Fruit fly (Drosophila melanogaster): ENCODE data around the gene CG34427.

Gene CG34427

DNA sequence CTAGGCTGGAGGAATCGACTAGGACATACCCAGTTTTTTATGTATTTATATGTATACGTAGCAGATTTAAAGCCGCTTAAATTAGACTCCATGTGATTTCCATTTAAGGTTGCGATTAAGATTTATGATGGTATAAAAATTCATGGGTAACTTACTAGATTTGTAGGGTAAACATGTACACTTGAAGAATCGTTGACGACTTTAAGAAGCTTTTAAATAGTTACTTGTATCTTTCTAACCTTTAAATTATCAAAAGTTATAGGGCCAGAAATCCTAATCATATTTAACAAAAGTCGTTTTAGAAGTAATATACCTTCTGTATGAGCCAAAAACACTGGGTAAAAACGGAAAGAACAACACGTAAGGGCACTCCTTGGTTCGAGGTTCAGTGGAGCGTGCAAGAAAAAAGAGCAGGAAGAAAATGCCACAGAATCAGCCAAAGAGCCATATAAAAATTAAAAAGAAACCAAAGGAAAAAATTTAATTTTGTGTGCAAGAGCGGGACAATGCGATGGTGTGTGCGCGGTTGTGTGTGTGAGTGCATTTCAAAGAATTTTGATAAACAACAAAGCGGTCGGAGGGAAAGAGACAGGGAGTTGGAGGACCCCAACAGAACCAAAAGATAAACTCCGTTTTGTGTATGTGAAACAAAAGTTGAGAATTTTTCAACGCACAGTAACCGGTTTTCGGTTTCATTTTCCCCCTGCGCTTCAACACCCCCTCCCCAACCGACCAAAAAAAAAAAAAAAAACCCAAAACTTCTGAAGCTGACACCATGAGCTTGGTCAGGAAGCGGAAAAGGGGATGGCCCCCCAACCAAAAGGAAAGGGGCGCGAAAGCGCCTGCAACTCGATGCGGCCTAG lies 35.2 kb downstream of the CG34427 start:
- TF ChIP-seq CG12605 (GFP tag; IDR thresholded peaks at IDR 0.05) (peak; percentile 12; the same call in 1 of the 2 replicates), fd96Ca (GFP tag; IDR thresholded peaks at IDR 0.05) (no peak), CG9948 (tag; optimal IDR thresholded peaks at IDR 0.05) (peak; percentile 65), Pif1B (GFP tag; optimal IDR thresholded peaks at IDR 0.05) (peak; percentile 75), CG32121 (GFP tag; IDR thresholded peaks at IDR 0.05) (no peak), D1 (tag; optimal IDR thresholded peaks at IDR 0.05) (peak; percentile 21), CG15710 (tag; optimal IDR thresholded peaks at IDR 0.05) (peak; percentile 66), CG4496 (GFP tag; IDR thresholded peaks at IDR 0.05) (peak; percentile 20; the same call in 1 of the 3 replicates), CG17806 (tag; optimal IDR thresholded peaks at IDR 0.05) (peak; percentile 70), CG34367 (tag; optimal IDR thresholded peaks at IDR 0.05) (peak; percentile 47), Snoo (tag; optimal IDR thresholded peaks at IDR 0.05) (peak; percentile 43), Pif1A (GFP tag; optimal IDR thresholded peaks at IDR 0.05) (peak; percentile 69), CG10348 (GFP tag; IDR thresholded peaks at IDR 0.05) (no peak), CG8159 (tag; optimal IDR thresholded peaks at IDR 0.05) (peak; percentile 79), CG8301 (tag; optimal IDR thresholded peaks at IDR 0.05) (peak; percentile 78), EcR (GFP tag; optimal IDR thresholded peaks at IDR 0.05) (peak; percentile 48), CG14655 (GFP tag; optimal IDR thresholded peaks at IDR 0.05) (peak; percentile 83), gl (tag; optimal IDR thresholded peaks at IDR 0.05) (peak; percentile 46), Ets98B (GFP tag; IDR thresholded peaks at IDR 0.05) (no peak), rn (GFP tag; IDR thresholded peaks at IDR 0.05) (no peak), CG13204 (GFP tag; optimal IDR thresholded peaks at IDR 0.05) (peak; percentile 41)

- peak; percentile 41 for TF ChIP-seq CG34367 (tag; optimal IDR thresholded peaks at IDR 0.05)
- TF ChIP-seq gl (tag; optimal IDR thresholded peaks at IDR 0.05) = no peak
- TF ChIP-seq CG8301 (tag; optimal IDR thresholded peaks at IDR 0.05) = peak; percentile 41
- TF ChIP-seq CG4496 (GFP tag; IDR thresholded peaks at IDR 0.05) = peak; percentile 56; the same call in 2 of the 3 replicates
- no peak for TF ChIP-seq fd96Ca (GFP tag; IDR thresholded peaks at IDR 0.05)
- TF ChIP-seq Pif1B (GFP tag; optimal IDR thresholded peaks at IDR 0.05) = no peak
- TF ChIP-seq CG14655 (GFP tag; optimal IDR thresholded peaks at IDR 0.05) = peak; percentile 46
- no peak for TF ChIP-seq D1 (tag; optimal IDR thresholded peaks at IDR 0.05)
- peak; percentile 60 for TF ChIP-seq CG17806 (tag; optimal IDR thresholded peaks at IDR 0.05)
- TF ChIP-seq CG8159 (tag; optimal IDR thresholded peaks at IDR 0.05) = peak; percentile 63
- no peak for TF ChIP-seq CG13204 (GFP tag; optimal IDR thresholded peaks at IDR 0.05)
- TF ChIP-seq CG10348 (GFP tag; IDR thresholded peaks at IDR 0.05) = no peak
- peak; percentile 40 for TF ChIP-seq Pif1A (GFP tag; optimal IDR thresholded peaks at IDR 0.05)
- peak; percentile 58 for TF ChIP-seq CG9948 (tag; optimal IDR thresholded peaks at IDR 0.05)
- TF ChIP-seq rn (GFP tag; IDR thresholded peaks at IDR 0.05) = peak; percentile 20; the same call in 1 of the 2 replicates
- TF ChIP-seq Snoo (tag; optimal IDR thresholded peaks at IDR 0.05) = peak; percentile 64
- TF ChIP-seq Ets98B (GFP tag; IDR thresholded peaks at IDR 0.05) = 0 out of 2 replicates have a peak, but pooled peaks have one; percentile 14
- TF ChIP-seq CG12605 (GFP tag; IDR thresholded peaks at IDR 0.05) = no peak
- TF ChIP-seq CG15710 (tag; optimal IDR thresholded peaks at IDR 0.05) = peak; percentile 63
- peak; percentile 47 for TF ChIP-seq CG32121 (GFP tag; IDR thresholded peaks at IDR 0.05)
Observed at dm6 chr3L:8841757-8842156, 37.2 kb downstream of the CG34427 start.

dm6 chr3L:8842359-8842758 lies 37.8 kb downstream of the CG34427 start:
- TF ChIP-seq Pif1A (GFP tag; optimal IDR thresholded peaks at IDR 0.05) = no peak
- TF ChIP-seq CG4496 (GFP tag; IDR thresholded peaks at IDR 0.05) = no peak
- TF ChIP-seq Pif1B (GFP tag; optimal IDR thresholded peaks at IDR 0.05) = no peak
- TF ChIP-seq EcR (GFP tag; optimal IDR thresholded peaks at IDR 0.05) = no peak
- TF ChIP-seq D1 (tag; optimal IDR thresholded peaks at IDR 0.05) = no peak
- no peak for TF ChIP-seq Ets98B (GFP tag; IDR thresholded peaks at IDR 0.05)
- TF ChIP-seq CG34367 (tag; optimal IDR thresholded peaks at IDR 0.05) = no peak
- no peak for TF ChIP-seq CG8301 (tag; optimal IDR thresholded peaks at IDR 0.05)
- TF ChIP-seq CG14655 (GFP tag; optimal IDR thresholded peaks at IDR 0.05) = no peak
- no peak for TF ChIP-seq CG8159 (tag; optimal IDR thresholded peaks at IDR 0.05)
- TF ChIP-seq fd96Ca (GFP tag; IDR thresholded peaks at IDR 0.05) = no peak
- no peak for TF ChIP-seq Snoo (tag; optimal IDR thresholded peaks at IDR 0.05)
- TF ChIP-seq rn (GFP tag; IDR thresholded peaks at IDR 0.05) = no peak
- no peak for TF ChIP-seq CG15710 (tag; optimal IDR thresholded peaks at IDR 0.05)

dm6 chr3L:8849817-8850216 lies 45.3 kb downstream of the CG34427 start:
- TF ChIP-seq Pif1A (GFP tag; optimal IDR thresholded peaks at IDR 0.05) (no peak), CG17806 (tag; optimal IDR thresholded peaks at IDR 0.05) (no peak), Pif1B (GFP tag; optimal IDR thresholded peaks at IDR 0.05) (no peak), CG9948 (tag; optimal IDR thresholded peaks at IDR 0.05) (no peak)

DNA sequence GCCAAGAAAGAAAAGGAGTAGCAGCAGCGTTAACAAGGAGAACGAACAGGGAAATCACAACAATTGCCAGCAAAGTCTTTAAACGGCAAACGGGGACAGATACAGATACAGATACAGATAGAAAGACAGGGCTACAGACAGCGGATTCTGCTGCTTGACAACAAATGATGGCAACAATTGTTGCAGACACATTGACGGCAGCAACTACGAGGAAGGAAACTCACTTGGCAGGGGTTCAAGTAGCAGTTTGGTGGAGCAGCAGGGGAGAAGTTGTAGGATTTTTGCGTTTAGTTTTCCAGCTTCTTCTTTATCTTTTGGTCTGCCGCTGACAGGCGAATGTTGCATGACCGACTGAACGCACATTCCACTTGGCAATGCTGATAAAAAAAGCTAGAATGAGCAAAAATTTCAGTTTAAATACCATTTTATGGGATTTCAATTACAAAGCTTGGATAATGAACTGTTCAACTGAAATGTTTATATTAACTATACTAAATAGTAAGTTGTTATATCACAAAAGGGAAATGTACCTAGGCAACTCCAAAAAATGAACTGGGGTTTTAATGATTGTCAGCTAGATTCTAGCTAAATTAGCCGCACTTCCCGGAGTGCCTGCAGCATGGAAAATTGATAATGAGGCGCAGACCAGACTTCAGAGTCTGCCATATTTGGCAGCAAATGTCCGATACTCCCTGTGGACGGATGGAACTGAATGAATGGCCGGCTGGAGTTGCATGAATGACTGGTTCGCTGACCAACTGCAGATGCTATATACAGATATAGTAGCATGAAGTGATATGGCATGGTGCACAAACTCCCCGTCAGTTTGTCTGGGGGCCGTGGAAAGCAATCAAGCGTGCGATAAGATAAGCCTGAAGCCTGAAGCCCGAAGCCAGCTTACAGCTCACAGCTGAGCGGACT lies 46.5 kb downstream of the CG34427 start:
- TF ChIP-seq CG14655 (GFP tag; optimal IDR thresholded peaks at IDR 0.05) (peak; percentile 4), fd96Ca (GFP tag; IDR thresholded peaks at IDR 0.05) (0 out of 3 replicates have a peak, but pooled peaks have one; percentile 16), CG17806 (tag; optimal IDR thresholded peaks at IDR 0.05) (no peak)
